Fruit fly (Drosophila melanogaster) whole organism, prepupa: ENCODE results near the gene CG7029.

Source experiments
- Blimp-1 ChIP-seq: fragments of 200-800 bp; sonication (Bioruptor generic); optimal IDR thresholded peaks from 3 replicates; lab custom pipeline; 2017; ENCODE audit warnings: missing biosample characterization, missing genetic modification characterization, mild to moderate bottlenecking, moderate library complexity, missing genetic modification reagents
- CG10631 ChIP-seq: fragments of 200-800 bp; sonication (Bioruptor generic); optimal IDR thresholded peaks from 2 replicates; lab custom pipeline; 2016; ENCODE audit warnings: missing biosample characterization, missing genetic modification characterization
- CG10669 ChIP-seq: fragments of 200-800 bp; sonication (Bioruptor generic); optimal IDR thresholded peaks from 3 replicates; lab custom pipeline; 2018; ENCODE audit warnings: missing biosample characterization, mild to moderate bottlenecking, missing genetic modification characterization, moderate library complexity
- CG11294 ChIP-seq: fragments of 200-800 bp; sonication (Bioruptor generic); IDR thresholded peaks from 2 replicates; pipeline ENCODE4 v1.3.6; 2022; ENCODE audit warnings: missing biosample characterization, missing genetic modification characterization
- CG11762 ChIP-seq: fragments of 200-800 bp; sonication (Bioruptor generic); optimal IDR thresholded peaks from 3 replicates; lab custom pipeline; 2016; ENCODE audit warnings: missing biosample characterization, missing genetic modification characterization; ENCODE audit not compliant: insufficient read depth
- CG15336 ChIP-seq: fragments of 200-800 bp; sonication (Bioruptor generic); IDR thresholded peaks from 2 replicates; pipeline ENCODE4 v1.3.6; 2022; ENCODE audit warnings: missing biosample characterization, missing genetic modification characterization
- CG1621 ChIP-seq: fragments of 200-800 bp; sonication (Bioruptor generic); optimal IDR thresholded peaks from 3 replicates; lab custom pipeline; 2018; ENCODE audit warnings: missing biosample characterization, mild to moderate bottlenecking, missing genetic modification characterization
- CG16779 ChIP-seq: fragments of 200-800 bp; sonication (Bioruptor generic); optimal IDR thresholded peaks from 3 replicates; lab custom pipeline; 2017; ENCODE audit warnings: missing biosample characterization, mild to moderate bottlenecking, missing genetic modification characterization
- CG31627 ChIP-seq: fragments of 200-800 bp; sonication (Bioruptor generic); optimal IDR thresholded peaks from 3 replicates; lab custom pipeline; 2016; ENCODE audit warnings: missing biosample characterization, missing genetic modification characterization
- CG32006 ChIP-seq: fragments of 200-800 bp; sonication (Bioruptor generic); optimal IDR thresholded peaks from 3 replicates; lab custom pipeline; 2017; ENCODE audit warnings: missing biosample characterization, mild to moderate bottlenecking, missing genetic modification characterization
- CG6792 ChIP-seq: fragments of 200-800 bp; sonication (Bioruptor generic); optimal IDR thresholded peaks from 3 replicates; lab custom pipeline; 2016; ENCODE audit warnings: missing biosample characterization, missing genetic modification characterization
- CG6808 ChIP-seq: fragments of 200-800 bp; sonication (Bioruptor generic); optimal IDR thresholded peaks from 3 replicates; lab custom pipeline; 2017; ENCODE audit warnings: missing biosample characterization, missing genetic modification characterization, mild to moderate bottlenecking, moderate library complexity, missing genetic modification reagents
- CG6854 ChIP-seq: fragments of 200-800 bp; sonication (Bioruptor generic); optimal IDR thresholded peaks from 2 replicates; lab custom pipeline; 2017; ENCODE audit warnings: missing biosample characterization, mild to moderate bottlenecking, missing genetic modification characterization
- CG7368 ChIP-seq: fragments of 200-800 bp; sonication (Bioruptor generic); optimal IDR thresholded peaks from 3 replicates; lab custom pipeline; 2016; ENCODE audit warnings: missing biosample characterization, missing genetic modification characterization
- CG8319 ChIP-seq: fragments of 200-800 bp; sonication (Bioruptor generic); optimal IDR thresholded peaks from 3 replicates; lab custom pipeline; 2016; ENCODE audit warnings: missing biosample characterization, missing genetic modification characterization
- CG9139 ChIP-seq: fragments of 200-800 bp; sonication (Bioruptor generic); optimal IDR thresholded peaks from 3 replicates; lab custom pipeline; 2017; ENCODE audit warnings: missing biosample characterization, mild to moderate bottlenecking, missing genetic modification characterization
- Eip75B ChIP-seq: fragments of 200-800 bp; sonication (Bioruptor generic); optimal IDR thresholded peaks from 3 replicates; lab custom pipeline; 2016; ENCODE audit warnings: missing biosample characterization, missing genetic modification characterization
- Eip78C ChIP-seq: fragments of 200-800 bp; sonication (Bioruptor generic); peaks from one replicate; lab custom pipeline; 2016; ENCODE audit warnings: missing biosample characterization, missing genetic modification characterization
- Ets96B ChIP-seq: fragments of 200-800 bp; optimal IDR thresholded peaks from 2 replicates; lab custom pipeline; 2019; ENCODE audit warnings: missing biosample characterization, mild to moderate bottlenecking, missing genetic modification characterization, moderate library complexity
- Gug ChIP-seq: fragments of 200-800 bp; sonication (Bioruptor generic); IDR thresholded peaks from 2 replicates; pipeline ENCODE4 v1.3.6; 2022; ENCODE audit warnings: missing biosample characterization, missing genetic modification characterization
- Hr39 ChIP-seq: fragments of 200-800 bp; sonication (Bioruptor generic); optimal IDR thresholded peaks from 2 replicates; lab custom pipeline; 2016; ENCODE audit warnings: missing biosample characterization, missing genetic modification characterization
- Lpt ChIP-seq: fragments of 200-800 bp; sonication (Bioruptor generic); optimal IDR thresholded peaks from 3 replicates; lab custom pipeline; 2016; ENCODE audit warnings: missing biosample characterization, missing genetic modification characterization
- Met ChIP-seq: fragments of 200-800 bp; sonication (Bioruptor generic); optimal IDR thresholded peaks from 3 replicates; lab custom pipeline; 2016; ENCODE audit warnings: missing biosample characterization, missing genetic modification characterization
- Sox102F ChIP-seq: fragments of 200-800 bp; sonication (Bioruptor generic); optimal IDR thresholded peaks from 2 replicates; lab custom pipeline; 2016; ENCODE audit warnings: missing biosample characterization, mild to moderate bottlenecking, missing genetic modification characterization
- Sox14 ChIP-seq: fragments of 200-800 bp; sonication (Bioruptor generic); optimal IDR thresholded peaks from 3 replicates; lab custom pipeline; 2016; ENCODE audit warnings: missing biosample characterization, missing genetic modification characterization
- achi ChIP-seq: fragments of 200-800 bp; sonication (Bioruptor generic); optimal IDR thresholded peaks from 3 replicates; lab custom pipeline; 2016; ENCODE audit warnings: missing biosample characterization, missing genetic modification characterization
- acj6 ChIP-seq: fragments of 200-800 bp; sonication (Bioruptor generic); optimal IDR thresholded peaks from 3 replicates; lab custom pipeline; 2016; ENCODE audit warnings: missing biosample characterization, missing genetic modification characterization
- cyc ChIP-seq: fragments of 200-800 bp; sonication (Bioruptor generic); optimal IDR thresholded peaks from 3 replicates; lab custom pipeline; 2016; ENCODE audit warnings: missing biosample characterization, missing genetic modification characterization
- dac ChIP-seq: fragments of 200-800 bp; sonication (Bioruptor generic); optimal IDR thresholded peaks from 2 replicates; lab custom pipeline; 2017; ENCODE audit warnings: missing biosample characterization, mild to moderate bottlenecking, missing genetic modification characterization
- dsx ChIP-seq: fragments of 200-800 bp; optimal IDR thresholded peaks from 3 replicates; lab custom pipeline; 2019; ENCODE audit warnings: missing biosample characterization, mild to moderate bottlenecking, missing genetic modification characterization, moderate library complexity; ENCODE audit not compliant: poor library complexity, severe bottlenecking
- fd85E ChIP-seq: fragments of 200-800 bp; sonication (Bioruptor generic); optimal IDR thresholded peaks from 3 replicates; lab custom pipeline; 2016; ENCODE audit warnings: missing biosample characterization, missing genetic modification characterization
- net ChIP-seq: fragments of 200-800 bp; sonication (Bioruptor generic); optimal IDR thresholded peaks from 3 replicates; lab custom pipeline; 2016; ENCODE audit warnings: missing biosample characterization, missing genetic modification characterization
- salr ChIP-seq, 2 experiments: fragments of 200-800 bp; sonication (Bioruptor generic); optimal IDR thresholded peaks; 3 replicates each; lab custom pipeline; 2016 to 2018; ENCODE audit warnings: missing biosample characterization in 2 of 2, missing genetic modification characterization in 2 of 2, mild to moderate bottlenecking in 1 of 2
- spab ChIP-seq: fragments of 200-800 bp; sonication (Bioruptor generic); optimal IDR thresholded peaks from 2 replicates; lab custom pipeline; 2017; ENCODE audit warnings: missing biosample characterization, mild to moderate bottlenecking, missing genetic modification characterization, missing genetic modification reagents
- ss ChIP-seq, 2 experiments: fragments of 200-800 bp; sonication (Bioruptor generic); optimal IDR thresholded peaks; 2 replicates in 1 of 2; 3 replicates in 1 of 2; lab custom pipeline; 2017 to 2018; ENCODE audit warnings: mild to moderate bottlenecking in 2 of 2, missing biosample characterization in 2 of 2, missing genetic modification characterization in 2 of 2, moderate library complexity in 1 of 2
- topi ChIP-seq: fragments of 200-800 bp; sonication (Bioruptor generic); optimal IDR thresholded peaks from 3 replicates; lab custom pipeline; 2016; ENCODE audit warnings: missing biosample characterization, missing genetic modification characterization
- vri ChIP-seq: fragments of 200-800 bp; sonication (Bioruptor generic); optimal IDR thresholded peaks from 3 replicates; lab custom pipeline; 2016; ENCODE audit warnings: missing biosample characterization, mild to moderate bottlenecking, missing genetic modification characterization

CG7029 gene

DNA sequence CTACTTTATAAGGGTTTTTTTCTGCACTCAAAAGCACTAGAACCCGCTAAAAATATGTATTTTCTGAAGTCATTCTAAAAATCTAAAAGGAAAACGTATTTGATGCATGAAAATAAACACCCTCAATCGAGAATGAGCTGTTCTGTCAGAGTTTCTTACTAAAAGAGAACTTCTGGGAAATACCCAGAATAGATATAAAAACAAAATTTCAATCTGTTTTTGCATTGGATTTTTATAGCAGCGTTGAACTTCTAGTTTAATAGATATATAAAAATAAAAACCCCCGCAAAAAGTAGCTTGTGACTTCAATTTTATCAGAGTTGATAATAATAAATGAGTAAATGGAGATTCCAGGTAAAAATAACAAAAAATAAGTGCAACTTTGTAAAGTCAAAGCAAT, 32.3 kb upstream of the CG7029 start:
- TF ChIP-seq CG11762 (GFP tag; lab: Kevin White, UChicago) (no peak), CG10631 (GFP tag; lab: Kevin White, UChicago) (no peak), spab (GFP tag; lab: Kevin White, UChicago) (no peak), Ets96B (no peak), Hr39 (GFP tag; lab: Kevin White, UChicago) (no peak), Blimp-1 (no peak), CG6792 (no peak), ss (GFP tag; optimal IDR thresholded peaks at IDR 0.05; lab: Kevin White, UChicago) (no peak), dsx (GFP tag; lab: Kevin White, UChicago) (no peak), Gug (GFP tag; lab: Robert Waterston, UW) (no peak), CG11294 (GFP tag; lab: Robert Waterston, UW) (no peak), Lpt (GFP tag; lab: Kevin White, UChicago) (no peak), Sox14 (GFP tag; lab: Kevin White, UChicago) (no peak), acj6 (no peak), Eip75B (GFP tag; lab: Kevin White, UChicago) (no peak), cyc (GFP tag; lab: Kevin White, UChicago) (no peak), CG6808 (no peak), net (GFP tag; lab: Kevin White, UChicago) (no peak), CG16779 (tag; lab: Kevin White, UChicago) (no peak), achi (GFP tag; lab: Kevin White, UChicago) (no peak)
- TF ChIP-seq, all 60 proteins: peak for 0

DNA sequence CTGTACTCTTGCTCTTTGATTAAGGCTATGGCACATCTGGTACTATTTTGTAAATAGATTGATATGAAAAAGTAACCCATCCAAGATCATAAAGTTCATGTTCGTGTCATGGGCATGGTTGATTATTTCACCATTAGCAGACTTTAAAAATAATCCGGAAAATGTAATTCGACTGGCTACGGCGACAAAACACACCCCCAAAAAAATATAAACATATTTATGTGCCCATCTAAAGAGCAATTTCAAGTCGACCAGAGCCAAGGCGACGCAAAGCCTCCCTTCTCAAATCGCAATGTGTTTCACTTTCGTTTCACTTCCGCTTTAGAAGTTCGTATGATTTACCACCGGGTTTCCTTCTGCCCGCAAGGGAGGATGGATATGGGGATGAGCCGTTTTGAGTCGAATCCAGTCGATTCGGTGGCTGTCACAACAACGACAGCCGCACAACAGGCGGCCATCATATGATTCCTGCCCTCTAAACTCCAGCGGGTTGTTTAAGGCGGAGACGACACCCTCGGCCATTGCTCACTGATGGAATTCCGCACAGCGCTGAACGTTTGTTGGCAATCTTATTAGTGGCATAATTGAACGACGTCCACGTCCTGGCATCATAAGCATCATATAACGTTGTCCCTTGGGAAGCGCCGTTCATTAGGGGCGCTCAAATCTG, 31.6 kb upstream of the CG7029 start:
- no peak for TF ChIP-seq CG8319 (GFP tag; lab: Kevin White, UChicago)
- TF ChIP-seq CG6792 = no peak
- TF ChIP-seq salr (GFP tag; optimal IDR thresholded peaks at IDR 0.05; lab: Kevin White, UChicago) = no peak
- TF ChIP-seq CG15336 = no peak
- TF ChIP-seq dac = no peak
- no peak for TF ChIP-seq Ets96B
- TF ChIP-seq acj6 = no peak
- TF ChIP-seq Gug (GFP tag; lab: Robert Waterston, UW) = no peak
- TF ChIP-seq CG6854 (GFP tag; lab: Kevin White, UChicago) = no peak
- no peak for TF ChIP-seq Blimp-1
- no peak for TF ChIP-seq vri (GFP tag; lab: Kevin White, UChicago)
- no peak for TF ChIP-seq spab (GFP tag; lab: Kevin White, UChicago)
- TF ChIP-seq CG31627 (GFP tag; lab: Kevin White, UChicago) = no peak
- TF ChIP-seq CG11294 (GFP tag; lab: Robert Waterston, UW) = no peak
- no peak for TF ChIP-seq net (GFP tag; lab: Kevin White, UChicago)
- TF ChIP-seq CG11762 (GFP tag; lab: Kevin White, UChicago) = no peak
- no peak for TF ChIP-seq Sox102F (GFP tag; lab: Kevin White, UChicago)

DNA sequence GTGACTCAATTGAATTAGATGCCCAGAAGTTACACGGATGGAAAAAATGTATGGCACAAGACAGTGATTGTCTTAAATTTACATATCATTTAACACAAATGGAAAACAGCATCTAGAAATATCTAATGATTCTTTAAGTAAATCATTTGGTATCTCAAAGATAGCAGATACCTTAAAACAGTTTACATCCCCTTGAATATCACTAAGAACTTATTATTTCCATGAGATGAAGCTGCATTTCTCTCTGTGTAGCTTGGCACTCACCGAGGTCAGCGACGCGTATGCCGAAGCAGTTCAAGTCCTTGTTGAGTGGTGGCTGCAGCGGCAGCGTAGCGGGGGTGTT, 31.1 kb upstream of the CG7029 start:
- TF ChIP-seq Lpt (GFP tag; lab: Kevin White, UChicago) = no peak
- TF ChIP-seq CG16779 (tag; lab: Kevin White, UChicago) = no peak
- TF ChIP-seq Hr39 (GFP tag; lab: Kevin White, UChicago) = no peak
- TF ChIP-seq Ets96B = no peak
- no peak for TF ChIP-seq CG1621
- TF ChIP-seq fd85E (GFP tag; lab: Kevin White, UChicago) = no peak
- TF ChIP-seq dac = no peak
- TF ChIP-seq CG10669 (GFP tag; lab: Kevin White, UChicago) = no peak
- TF ChIP-seq Met (GFP tag; lab: Kevin White, UChicago) = no peak
- no peak for TF ChIP-seq vri (GFP tag; lab: Kevin White, UChicago)
- no peak for TF ChIP-seq CG8319 (GFP tag; lab: Kevin White, UChicago)
- TF ChIP-seq CG10631 (GFP tag; lab: Kevin White, UChicago) = no peak
- TF ChIP-seq Eip78C = no peak
- no peak for TF ChIP-seq CG7368 (GFP tag; lab: Kevin White, UChicago)
- no peak for TF ChIP-seq CG9139 (GFP tag; lab: Kevin White, UChicago)
- TF ChIP-seq topi = no peak
- TF ChIP-seq CG32006 (GFP tag; lab: Kevin White, UChicago) = no peak
- TF ChIP-seq, all 60 proteins: peak for 0
